Worm (Caenorhabditis elegans): ENCODE measurements around the gene F25B5.6.

The F25B5.6 gene

DNA sequence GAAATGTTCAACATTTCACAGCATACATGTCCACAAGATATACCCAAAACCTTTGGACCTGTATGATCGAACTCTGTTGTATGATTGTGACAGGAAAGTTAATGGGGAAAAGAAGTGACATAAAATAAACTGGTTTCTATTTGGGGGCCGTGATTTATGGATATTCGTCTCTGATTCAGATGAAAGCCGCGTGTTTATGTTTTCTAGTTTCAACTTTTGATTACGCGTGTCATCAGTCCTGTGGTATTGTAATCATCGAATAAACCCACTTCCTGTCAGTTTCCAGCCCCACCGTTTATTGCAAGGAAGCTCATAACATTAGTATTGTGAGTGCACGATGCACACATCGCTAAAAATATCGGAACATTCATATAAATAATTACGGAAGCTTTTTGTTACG is 26.3 kb downstream of the F25B5.6 start:
- TF ChIP-seq ets-4 (GFP tag; optimal IDR thresholded peaks at IDR 0.05) (no peak), F37B4.10 (GFP tag; IDR thresholded peaks at IDR 0.05) (no peak)

DNA sequence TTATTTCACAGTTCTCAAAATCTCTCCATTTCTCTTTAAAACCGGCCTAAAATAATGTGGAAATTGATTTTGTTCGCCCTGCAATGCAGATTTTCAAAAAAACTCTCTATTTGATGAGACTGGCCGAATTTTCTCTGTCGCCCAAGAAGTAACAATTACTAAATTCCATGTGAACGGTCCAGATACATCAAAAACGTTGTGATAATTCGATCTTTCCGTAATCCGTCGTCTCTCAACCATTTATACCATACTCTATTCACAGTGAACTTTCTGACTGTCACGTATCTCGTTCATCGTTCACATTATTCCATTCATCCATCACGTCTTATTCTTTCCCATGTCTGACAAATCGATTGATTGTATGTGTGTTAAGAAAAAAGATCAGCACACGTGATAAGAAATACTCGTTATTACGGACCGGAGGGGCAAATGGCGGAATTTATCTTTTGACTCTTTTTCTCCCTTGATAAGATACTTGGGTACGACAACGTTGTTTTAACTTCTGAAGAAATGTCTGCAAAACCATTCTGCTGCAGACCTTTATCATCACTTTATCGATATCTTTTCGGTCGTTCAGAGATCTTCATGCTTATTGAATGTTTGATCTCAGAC is 27.4 kb downstream of the F25B5.6 start:
- TF ChIP-seq aptf-2 (GFP tag; conservative IDR thresholded peaks at IDR 0.05) (no peak), lin-40 (tag; optimal IDR thresholded peaks at IDR 0.05) (peak; percentile 0), nfyb-1 (GFP tag; IDR thresholded peaks at IDR 0.05) (no peak), egrh-3 (GFP tag; IDR thresholded peaks at IDR 0.05) (no peak), ztf-26 (tag; optimal IDR thresholded peaks at IDR 0.05) (peak; percentile 36), somi-1 (GFP tag; optimal IDR thresholded peaks at IDR 0.05) (peak; percentile 6), lsy-27 (tag; optimal IDR thresholded peaks at IDR 0.05; ENCODE audit: borderline replicate concordance, insufficient read depth) (no peak), cebp-2 (GFP tag; IDR thresholded peaks at IDR 0.05) (no peak)

DNA sequence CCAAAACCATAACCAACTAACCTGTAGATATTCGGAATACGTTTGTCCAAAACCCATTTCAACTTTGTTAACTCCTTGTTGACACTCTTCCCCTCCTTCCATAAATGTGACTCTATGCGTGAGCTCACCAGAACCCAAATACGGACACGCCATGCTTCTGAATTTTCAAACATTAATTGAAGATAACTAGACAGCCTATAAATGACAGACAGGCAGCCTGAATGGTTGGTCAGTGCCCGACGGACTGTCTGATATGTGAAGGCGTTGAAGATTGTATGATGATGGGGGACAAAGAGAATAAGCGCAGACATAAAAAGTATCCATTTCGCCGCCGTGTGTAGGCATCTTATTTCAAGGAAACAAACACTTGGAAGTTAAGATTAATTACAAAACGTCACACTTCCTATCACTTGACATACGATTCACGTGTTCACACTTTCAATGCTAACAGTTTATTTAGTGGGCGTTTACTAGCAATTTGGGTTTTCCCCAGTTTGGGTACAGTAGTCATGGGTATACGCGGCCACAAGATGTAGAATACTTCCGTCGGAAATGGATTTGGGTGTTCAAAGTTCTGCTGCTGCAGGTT is 28.6 kb downstream of the F25B5.6 start, which contains the start of the genes tdo-2 and C28H8.2:
TSS of gene tdo-2 (minus strand) at position 157 of the 589 bp plus-strand sequence.
TSS of gene C28H8.2 (plus strand) at position 524 of the 589 bp plus-strand sequence.
- TF ChIP-seq somi-1 (GFP tag; optimal IDR thresholded peaks at IDR 0.05): peak; percentile 66
- TF ChIP-seq egl-18 (GFP tag; IDR thresholded peaks at IDR 0.05): no peak
- peak; percentile 39 for TF ChIP-seq die-1 (tag; optimal IDR thresholded peaks at IDR 0.05)
- no peak for TF ChIP-seq tbp1 (GFP tag; optimal IDR thresholded peaks at IDR 0.05)
- peak; percentile 71; the same call in 1 of the 2 replicates for TF ChIP-seq C06A6.2 (GFP tag; conservative IDR thresholded peaks at IDR 0.05)
- peak; percentile 8; the same call in 1 of the 2 replicates for TF ChIP-seq mcd-1 (GFP tag; IDR thresholded peaks at IDR 0.05)
- TF ChIP-seq nfyb-1 (GFP tag; IDR thresholded peaks at IDR 0.05): 0 out of 2 replicates have a peak, but pooled peaks have one; percentile 13
- TF ChIP-seq zfh-2 (GFP tag; conservative IDR thresholded peaks at IDR 0.05): no peak
- no peak for TF ChIP-seq fkh-3 (tag; optimal IDR thresholded peaks at IDR 0.05)
- TF ChIP-seq ets-4 (GFP tag; optimal IDR thresholded peaks at IDR 0.05): no peak
- peak; percentile 43 for TF ChIP-seq lin-40 (tag; optimal IDR thresholded peaks at IDR 0.05)
- peak; percentile 77 for TF ChIP-seq ztf-26 (tag; optimal IDR thresholded peaks at IDR 0.05)
- no peak for TF ChIP-seq xnd-1 (tag; optimal IDR thresholded peaks at IDR 0.05)
- TF ChIP-seq chd-7 (tag; optimal IDR thresholded peaks at IDR 0.05): peak; percentile 16
- 0 out of 2 replicates have a peak, but pooled peaks have one; percentile 26 for TF ChIP-seq hsf-1 (GFP tag; IDR thresholded peaks at IDR 0.05)
- TF ChIP-seq nfya-2 (GFP tag; IDR thresholded peaks at IDR 0.05): no peak
- no peak for TF ChIP-seq rec-8 (tag; optimal IDR thresholded peaks at IDR 0.05)
- peak; percentile 58; the same call in 1 of the 2 replicates for TF ChIP-seq K11D2.4 (GFP tag; IDR thresholded peaks at IDR 0.05)
- no peak for TF ChIP-seq akir-1 (GFP tag; optimal IDR thresholded peaks at IDR 0.05)
- no peak for TF ChIP-seq ztf-18 (tag; optimal IDR thresholded peaks at IDR 0.05)
- TF ChIP-seq ZK185.1 (tag; optimal IDR thresholded peaks at IDR 0.05; ENCODE audit: poor library complexity, severe bottlenecking): no peak
- no peak for TF ChIP-seq ceh-40 (GFP tag; IDR thresholded peaks at IDR 0.05)
- peak; percentile 19 for TF ChIP-seq atf-7 (tag; optimal IDR thresholded peaks at IDR 0.05)
- TF ChIP-seq F22D6.2 (tag; optimal IDR thresholded peaks at IDR 0.05): no peak
- no peak for TF ChIP-seq cebp-1 (GFP tag; IDR thresholded peaks at IDR 0.05)
- peak; percentile 36 for TF ChIP-seq cebp-1 (tag; optimal IDR thresholded peaks at IDR 0.05)
- no peak for TF ChIP-seq lin-26 (GFP tag; IDR thresholded peaks at IDR 0.05)
